Fruit fly (Drosophila melanogaster) whole organism, wandering third instar larva: Measurements from ENCODE around the gene CG11345.

Source experiments
- Abd-B ChIP-seq: fragments of >200 bp; optimal IDR thresholded peaks from 2 replicates; lab custom pipeline; 2017; ENCODE audit warnings: missing biosample characterization, missing genetic modification characterization
- CG32264 ChIP-seq: fragments of 200-800 bp; sonication (Bioruptor generic); optimal IDR thresholded peaks from 2 replicates; lab custom pipeline; 2016; ENCODE audit warnings: missing biosample characterization, missing genetic modification characterization
- CG9705 ChIP-seq: fragments of 200-800 bp; sonication (Bioruptor generic); optimal IDR thresholded peaks from 2 replicates; lab custom pipeline; 2018; ENCODE audit warnings: missing biosample characterization, mild to moderate bottlenecking, missing genetic modification characterization
- CrebA ChIP-seq: fragments of 200-800 bp; sonication (Bioruptor generic); optimal IDR thresholded peaks from 2 replicates; lab custom pipeline; 2016; ENCODE audit warnings: missing biosample characterization, mild to moderate bottlenecking, missing genetic modification characterization, borderline replicate concordance
- Dif ChIP-seq: fragments of 200-275, 200-300 bp; sonication (Bioruptor generic); optimal IDR thresholded peaks from 2 replicates; lab custom pipeline; 2018; ENCODE audit warnings: missing biosample characterization, missing genetic modification characterization; ENCODE audit not compliant: partially characterized antibody
- GATAd ChIP-seq: sonication (Bioruptor generic); optimal IDR thresholded peaks from 2 replicates; lab custom pipeline; 2016; ENCODE audit warnings: missing biosample characterization, missing genetic modification characterization
- HLH106 ChIP-seq: fragments of 200-800 bp; optimal IDR thresholded peaks from 3 replicates; lab custom pipeline; 2019; ENCODE audit warnings: missing biosample characterization, mild to moderate bottlenecking, missing genetic modification characterization, moderate library complexity
- Hnf4 ChIP-seq: fragments of 200-800 bp; sonication (Bioruptor generic); optimal IDR thresholded peaks from 2 replicates; lab custom pipeline; 2016; ENCODE audit warnings: missing biosample characterization, mild to moderate bottlenecking, missing genetic modification characterization
- Hr78 ChIP-seq: fragments of >200 bp; optimal IDR thresholded peaks from 2 replicates; lab custom pipeline; 2017; ENCODE audit warnings: missing biosample characterization, missing genetic modification characterization
- Hr83 ChIP-seq: fragments of 200-300 bp; sonication (Bioruptor generic); optimal IDR thresholded peaks from 2 replicates; lab custom pipeline; 2016; ENCODE audit warnings: missing biosample characterization, mild to moderate bottlenecking, missing genetic modification characterization, moderate library complexity; ENCODE audit not compliant: poor library complexity, severe bottlenecking
- Mio ChIP-seq: sonication (Bioruptor generic); optimal IDR thresholded peaks from 2 replicates; lab custom pipeline; 2016; ENCODE audit warnings: missing biosample characterization, missing genetic modification characterization
- N ChIP-seq: fragments of >200 bp; optimal IDR thresholded peaks from 2 replicates; lab custom pipeline; 2018; ENCODE audit warnings: missing biosample characterization, missing external identifiers, missing genetic modification characterization
- OdsH ChIP-seq: fragments of 200-800 bp; sonication (Bioruptor generic); optimal IDR thresholded peaks from 2 replicates; lab custom pipeline; 2016; ENCODE audit warnings: missing biosample characterization, mild to moderate bottlenecking, missing genetic modification characterization
- Rel ChIP-seq, 2 experiments: fragments of 200-800 bp; sonication (Bioruptor generic) in 1 of 2; optimal IDR thresholded peaks; 2 replicates in 1 of 2; 3 replicates in 1 of 2; lab custom pipeline; 2016 to 2019; ENCODE audit warnings: mild to moderate bottlenecking in 2 of 2, missing biosample characterization in 2 of 2, missing genetic modification characterization in 2 of 2, moderate library complexity in 1 of 2
- Sp1 ChIP-seq: fragments of 200-800 bp; sonication (Bioruptor generic); optimal IDR thresholded peaks from 3 replicates; lab custom pipeline; 2019; ENCODE audit warnings: missing biosample characterization, mild to moderate bottlenecking, missing genetic modification characterization, moderate library complexity
- Vsx2 ChIP-seq: fragments of 200-300, 225-300 bp; sonication (Bioruptor generic); optimal IDR thresholded peaks from 2 replicates; lab custom pipeline; 2018; ENCODE audit warnings: missing biosample characterization, missing genetic modification characterization; ENCODE audit not compliant: partially characterized antibody
- br ChIP-seq: fragments of 200-800 bp; sonication (Bioruptor generic); optimal IDR thresholded peaks from 2 replicates; lab custom pipeline; 2016; ENCODE audit warnings: missing biosample characterization, missing genetic modification characterization
- dl ChIP-seq, 2 experiments: fragments of 175-275, 200-275 bp in 1 of 2; fragments of 200-275 bp in 1 of 2; sonication (Bioruptor generic); optimal IDR thresholded peaks; lab custom pipeline; 2018; ENCODE audit warnings: mild to moderate bottlenecking in 2 of 2, missing biosample characterization in 2 of 2, missing genetic modification characterization in 2 of 2, moderate library complexity in 2 of 2; ENCODE audit not compliant: partially characterized antibody in 2 of 2, insufficient read depth in 1 of 2
- dmrt93B ChIP-seq: fragments of 200-800 bp; sonication (Bioruptor generic); optimal IDR thresholded peaks from 2 replicates; lab custom pipeline; 2018; ENCODE audit warnings: missing biosample characterization, mild to moderate bottlenecking, missing genetic modification characterization
- dsf ChIP-seq: sonication (Bioruptor generic); optimal IDR thresholded peaks from 2 replicates; lab custom pipeline; 2016; ENCODE audit warnings: missing biosample characterization, missing genetic modification characterization, borderline replicate concordance
- fru ChIP-seq: fragments of 200-800 bp; sonication (Bioruptor generic); optimal IDR thresholded peaks from 3 replicates; lab custom pipeline; 2016; ENCODE audit warnings: missing biosample characterization, mild to moderate bottlenecking, missing genetic modification characterization
- h ChIP-seq: fragments of 200-800 bp; sonication (Bioruptor generic); optimal IDR thresholded peaks from 3 replicates; lab custom pipeline; 2016; ENCODE audit warnings: missing biosample characterization, mild to moderate bottlenecking, missing genetic modification characterization
- jim ChIP-seq: fragments of 175-275, 200-325 bp; sonication (Bioruptor generic); optimal IDR thresholded peaks from 2 replicates; lab custom pipeline; 2016; ENCODE audit warnings: missing biosample characterization, mild to moderate bottlenecking, missing genetic modification characterization
- lola ChIP-seq: fragments of >200 bp; optimal IDR thresholded peaks from 2 replicates; lab custom pipeline; 2017; ENCODE audit warnings: missing biosample characterization, missing genetic modification characterization
- pan ChIP-seq: fragments of >200 bp; optimal IDR thresholded peaks from 2 replicates; lab custom pipeline; 2017
- psq ChIP-seq: fragments of 200-800 bp; sonication (Bioruptor generic); optimal IDR thresholded peaks from 3 replicates; lab custom pipeline; 2017; ENCODE audit warnings: missing biosample characterization, mild to moderate bottlenecking, missing genetic modification characterization, moderate library complexity
- rgr ChIP-seq: fragments of 200-800 bp; sonication (Bioruptor generic); optimal IDR thresholded peaks from 3 replicates; lab custom pipeline; 2016; ENCODE audit warnings: missing biosample characterization, mild to moderate bottlenecking, missing genetic modification characterization
- sage ChIP-seq: fragments of 200-800 bp; sonication (Bioruptor generic); optimal IDR thresholded peaks from 2 replicates; lab custom pipeline; 2016; ENCODE audit warnings: missing biosample characterization, mild to moderate bottlenecking, missing genetic modification characterization
- sv ChIP-seq: fragments of 200-800 bp; sonication (Bioruptor generic); optimal IDR thresholded peaks from 3 replicates; lab custom pipeline; 2016; ENCODE audit warnings: missing biosample characterization, missing genetic modification characterization
- woc ChIP-seq: sonication (Bioruptor generic); optimal IDR thresholded peaks from 2 replicates; lab custom pipeline; 2016; ENCODE audit warnings: missing biosample characterization, mild to moderate bottlenecking, missing genetic modification characterization

The CG11345 gene

dm6 chr3L:4475704-4476103 is 17.7 kb upstream of the CG11345 start:
- no peak for TF ChIP-seq fru (GFP tag; lab: Kevin White, UChicago)
- no peak for TF ChIP-seq Rel (GFP tag; optimal IDR thresholded peaks at IDR 0.05; lab: Kevin White, UChicago)
- TF ChIP-seq Rel (tag; optimal IDR thresholded peaks at IDR 0.05; lab: Kevin White, UChicago) = no peak
- TF ChIP-seq psq (GFP tag; lab: Kevin White, UChicago) = no peak
- no peak for TF ChIP-seq Hr78 (GFP tag; lab: Kevin White, UChicago)
- TF ChIP-seq CrebA (GFP tag; lab: Kevin White, UChicago) = no peak
- TF ChIP-seq rgr (GFP tag; lab: Kevin White, UChicago) = no peak
- TF ChIP-seq jim (GFP tag; lab: Kevin White, UChicago) = no peak
- no peak for TF ChIP-seq dl (GFP tag; optimal IDR thresholded peaks at IDR 0.05; lab: Kevin White, UChicago; ENCODE audit: insufficient read depth in 1 of 2, partially characterized antibody in 2 of 2)
- no peak for TF ChIP-seq HLH106 (tag; lab: Kevin White, UChicago)
- TF ChIP-seq CG32264 = no peak
- no peak for TF ChIP-seq GATAd
- no peak for TF ChIP-seq br
- no peak for TF ChIP-seq woc (GFP tag; lab: Kevin White, UChicago)
- TF ChIP-seq Mio (GFP tag; lab: Kevin White, UChicago) = no peak
- TF ChIP-seq N (GFP tag; lab: Kevin White, UChicago) = no peak
- TF ChIP-seq Sp1 (GFP tag; lab: Kevin White, UChicago) = no peak
- TF ChIP-seq Hnf4 (GFP tag; lab: Kevin White, UChicago) = no peak
- no peak for TF ChIP-seq pan (lab: Kevin White, UChicago)
- no peak for TF ChIP-seq sage

dm6 chr3L:4474946-4475470 is 17.0 kb upstream of the CG11345 start:
- TF ChIP-seq br = no peak
- peak; percentile 40 for TF ChIP-seq rgr (GFP tag; lab: Kevin White, UChicago)
- TF ChIP-seq h (GFP tag; lab: Kevin White, UChicago) = peak; percentile 23
- no peak for TF ChIP-seq CG9705 (GFP tag; lab: Kevin White, UChicago)
- peak; percentile 2 for TF ChIP-seq dmrt93B (GFP tag; lab: Kevin White, UChicago)
- no peak for TF ChIP-seq Hr83
- peak; percentile 78 for TF ChIP-seq sv (GFP tag; lab: Kevin White, UChicago)

dm6 chr3L:4472768-4473167 is 14.8 kb upstream of the CG11345 start, which contains the start of gene CG11349:
CG11349 (plus strand) TSS chr3L:4473068.
- no peak for TF ChIP-seq Vsx2 (GFP tag; lab: Kevin White, UChicago)
- no peak for TF ChIP-seq OdsH (GFP tag; lab: Kevin White, UChicago)
- no peak for TF ChIP-seq dl (GFP tag; optimal IDR thresholded peaks at IDR 0.05; lab: Kevin White, UChicago; ENCODE audit: insufficient read depth in 1 of 2, partially characterized antibody in 2 of 2)
- TF ChIP-seq sage = no peak
- no peak for TF ChIP-seq Abd-B (GFP tag; lab: Kevin White, UChicago)
- TF ChIP-seq Hnf4 (GFP tag; lab: Kevin White, UChicago) = no peak
- TF ChIP-seq, all 38 proteins: peak for 0

- TF ChIP-seq Dif (GFP tag; lab: Kevin White, UChicago) (no peak), GATAd (no peak), dmrt93B (GFP tag; lab: Kevin White, UChicago) (no peak), jim (GFP tag; lab: Kevin White, UChicago) (no peak), CG9705 (GFP tag; lab: Kevin White, UChicago) (no peak), dsf (GFP tag; lab: Kevin White, UChicago) (no peak)
- TF ChIP-seq, all 38 proteins: peak for 0
Measured at dm6 chr3L:4471449-4471848, 13.5 kb upstream of the CG11345 start, which contains the start of gene CG32248. CG32248 (plus strand) TSS chr3L:4471749.

dm6 chr3L:4469701-4470100 is 11.7 kb upstream of the CG11345 start, which contains the start of gene CG32249:
CG32249 (plus strand) TSS chr3L:4470001.
- no peak for TF ChIP-seq Hnf4 (GFP tag; lab: Kevin White, UChicago)
- TF ChIP-seq lola = no peak
